Worm (Caenorhabditis elegans) whole organism, young adult: Measurements from ENCODE around the gene gfi-1.

Experiments used
- C06A6.2 ChIP-seq: fragments of 200-800 bp; sonication (Bioruptor generic); conservative IDR thresholded peaks from 2 replicates; pipeline ENCODE4 v1.3.6; 2022; ENCODE audit warnings: missing genetic modification characterization, missing compliant biosample characterization
- F10E7.11 ChIP-seq: sonication (generic microtip); optimal IDR thresholded peaks from 2 replicates; lab custom pipeline; 2017; ENCODE audit warnings: mild to moderate bottlenecking, missing genetic modification characterization, moderate library complexity, missing compliant biosample characterization
- F22D6.2 ChIP-seq: sonication (generic microtip); optimal IDR thresholded peaks from 2 replicates; lab custom pipeline; 2016; ENCODE audit warnings: mild to moderate bottlenecking, missing genetic modification characterization, missing compliant biosample characterization
- F33H1.4 ChIP-seq: fragments of 200-800 bp; sonication (Bioruptor generic); IDR thresholded peaks from 2 replicates; pipeline ENCODE4 v1.3.6; 2022; ENCODE audit warnings: missing genetic modification reagents, missing genetic modification characterization, missing compliant biosample characterization
- F37B4.10 ChIP-seq: fragments of 200-800 bp; sonication (Bioruptor generic); IDR thresholded peaks from 2 replicates; pipeline ENCODE4 v1.3.6; 2022; ENCODE audit warnings: missing genetic modification characterization, missing compliant biosample characterization
- F39B2.1 ChIP-seq: fragments of 200-800 bp; sonication (Bioruptor generic); IDR thresholded peaks from 2 replicates; pipeline ENCODE4 v1.3.6; 2022; ENCODE audit warnings: missing genetic modification reagents, missing genetic modification characterization, missing compliant biosample characterization
- F55B11.4 ChIP-seq: sonication (generic microtip); optimal IDR thresholded peaks from 2 replicates; lab custom pipeline; 2016; ENCODE audit warnings: missing compliant biosample characterization, missing genetic modification characterization, borderline replicate concordance; ENCODE audit not compliant: insufficient read depth
- F57A8.1 ChIP-seq: fragments of 200-800 bp; sonication (Bioruptor generic); optimal IDR thresholded peaks from 2 replicates; lab custom pipeline; 2018; ENCODE audit warnings: mild to moderate bottlenecking, missing genetic modification characterization, moderate library complexity, missing compliant biosample characterization
- F57C9.4 ChIP-seq: sonication (generic microtip); optimal IDR thresholded peaks from 2 replicates; lab custom pipeline; 2017; ENCODE audit warnings: mild to moderate bottlenecking, missing genetic modification characterization, missing compliant biosample characterization
- K12H6.12 ChIP-seq: fragments of 200-800 bp; sonication (Bioruptor generic); optimal IDR thresholded peaks from 2 replicates; lab custom pipeline; 2018; ENCODE audit warnings: mild to moderate bottlenecking, missing genetic modification characterization, missing compliant biosample characterization
- T26A5.8 ChIP-seq: sonication (generic microtip); optimal IDR thresholded peaks from 2 replicates; lab custom pipeline; 2016; ENCODE audit warnings: missing genetic modification characterization, missing compliant biosample characterization
- Y53G8AR.9 ChIP-seq: fragments of 200-800 bp; sonication (Bioruptor generic); conservative IDR thresholded peaks from 2 replicates; pipeline ENCODE4 v1.3.6; 2022; ENCODE audit warnings: missing genetic modification reagents, missing genetic modification characterization, missing compliant biosample characterization
- Y67H2A.10 ChIP-seq: fragments of 200-800 bp; sonication (Bioruptor generic); conservative IDR thresholded peaks from 2 replicates; pipeline ENCODE4 v1.3.6; 2022; ENCODE audit warnings: missing genetic modification reagents, missing genetic modification characterization, missing compliant biosample characterization
- Y95B8A.8 ChIP-seq: fragments of 200-800 bp; sonication (Bioruptor generic); IDR thresholded peaks from 2 replicates; pipeline ENCODE4 v1.3.6; 2022; ENCODE audit warnings: missing genetic modification reagents, missing genetic modification characterization, missing compliant biosample characterization
- ZK185.1 ChIP-seq: sonication (generic microtip); optimal IDR thresholded peaks from 2 replicates; lab custom pipeline; 2016; ENCODE audit warnings: mild to moderate bottlenecking, missing genetic modification characterization, missing compliant biosample characterization; ENCODE audit not compliant: poor library complexity, severe bottlenecking
- attf-3 ChIP-seq: fragments of 200-800 bp; sonication (Bioruptor generic); conservative IDR thresholded peaks from 2 replicates; pipeline ENCODE4 v1.3.6; 2022; ENCODE audit warnings: missing genetic modification reagents, missing genetic modification characterization, missing compliant biosample characterization
- attf-5 ChIP-seq: fragments of 200-800 bp; sonication (Bioruptor generic); optimal IDR thresholded peaks from 2 replicates; lab custom pipeline; 2018; ENCODE audit warnings: mild to moderate bottlenecking, missing genetic modification characterization, missing compliant biosample characterization
- attf-6 ChIP-seq: fragments of 200-800 bp; sonication (Bioruptor generic); IDR thresholded peaks from 2 replicates; pipeline ENCODE4 v1.3.6; 2022; ENCODE audit warnings: missing genetic modification reagents, missing genetic modification characterization, missing compliant biosample characterization
- bed-1 ChIP-seq: fragments of 200-800 bp; sonication (Bioruptor generic); IDR thresholded peaks from 2 replicates; pipeline ENCODE4 v1.3.6; 2022; ENCODE audit warnings: missing genetic modification reagents, missing genetic modification characterization, missing compliant biosample characterization
- cebp-1 ChIP-seq, 2 experiments: fragments of 200-800 bp in 1 of 2; sonication (Bioruptor generic) in 1 of 2; sonication (generic microtip) in 1 of 2; IDR thresholded peaks in 1 of 2; optimal IDR thresholded peaks in 1 of 2; 2 replicates each; pipeline versions ENCODE4 v1.3.6 to Lab custom; 2017 to 2022; ENCODE audit warnings: missing compliant biosample characterization in 2 of 2, missing genetic modification characterization in 2 of 2, mild to moderate bottlenecking in 1 of 2, missing genetic modification reagents in 1 of 2, moderate library complexity in 1 of 2
- ceh-27 ChIP-seq: fragments of 200-800 bp; sonication (Bioruptor generic); optimal IDR thresholded peaks from 2 replicates; lab custom pipeline; 2018; ENCODE audit warnings: mild to moderate bottlenecking, missing genetic modification characterization, moderate library complexity, missing compliant biosample characterization
- ceh-58 ChIP-seq: fragments of 200-800 bp; sonication (Bioruptor generic); IDR thresholded peaks from 2 replicates; pipeline ENCODE4 v1.3.6; 2022; ENCODE audit warnings: missing genetic modification characterization, missing compliant biosample characterization
- ceh-91 ChIP-seq: fragments of 200-800 bp; sonication (Bioruptor generic); IDR thresholded peaks from 2 replicates; pipeline ENCODE4 v1.3.6; 2022; ENCODE audit warnings: missing genetic modification reagents, missing genetic modification characterization, missing compliant biosample characterization
- dox-1 ChIP-seq: fragments of 200-800 bp; sonication (Bioruptor generic); IDR thresholded peaks from 2 replicates; pipeline ENCODE4 v1.3.6; 2022; ENCODE audit warnings: missing genetic modification reagents, missing genetic modification characterization, missing compliant biosample characterization
- egl-18 ChIP-seq: fragments of 200-800 bp; sonication (Bioruptor generic); IDR thresholded peaks from 2 replicates; pipeline ENCODE4 v1.3.6; 2022; ENCODE audit warnings: missing genetic modification reagents, missing genetic modification characterization, missing compliant biosample characterization
- egrh-3 ChIP-seq: fragments of 200-800 bp; sonication (Bioruptor generic); IDR thresholded peaks from 2 replicates; pipeline ENCODE4 v1.3.6; 2022; ENCODE audit warnings: missing genetic modification reagents, missing genetic modification characterization, missing compliant biosample characterization
- hrde-1 ChIP-seq: sonication (generic microtip); optimal IDR thresholded peaks from 2 replicates; lab custom pipeline; 2016; ENCODE audit warnings: missing genetic modification characterization, mild to moderate bottlenecking, missing compliant biosample characterization, moderate library complexity, missing genotype, missing genetic modification reagents, borderline replicate concordance
- hsf-1 ChIP-seq: fragments of 200-800 bp; sonication (Bioruptor generic); IDR thresholded peaks from 2 replicates; pipeline ENCODE4 v1.3.6; 2022; ENCODE audit warnings: missing genetic modification reagents, missing genetic modification characterization, missing compliant biosample characterization
- lag-1 ChIP-seq: fragments of 200-800 bp; sonication (Bioruptor generic); IDR thresholded peaks from 2 replicates; pipeline ENCODE4 v1.3.6; 2022; ENCODE audit warnings: missing genetic modification reagents, missing genetic modification characterization, missing compliant biosample characterization
- let-526 ChIP-seq: fragments of 200-800 bp; sonication (Bioruptor generic); IDR thresholded peaks from 2 replicates; pipeline ENCODE4 v1.3.6; 2022; ENCODE audit warnings: missing genetic modification reagents, missing genetic modification characterization, missing compliant biosample characterization
- lin-40 ChIP-seq: sonication (generic microtip); optimal IDR thresholded peaks from 2 replicates; lab custom pipeline; 2016; ENCODE audit warnings: missing genetic modification characterization, mild to moderate bottlenecking, missing compliant biosample characterization, missing genotype, missing genetic modification reagents
- madf-3 ChIP-seq: fragments of 200-800 bp; sonication (Bioruptor generic); IDR thresholded peaks from 2 replicates; pipeline ENCODE4 v1.3.6; 2022; ENCODE audit warnings: missing genetic modification reagents, missing genetic modification characterization, missing compliant biosample characterization
- madf-6 ChIP-seq: fragments of 200-800 bp; sonication (Bioruptor generic); IDR thresholded peaks from 2 replicates; pipeline ENCODE4 v1.3.6; 2022; ENCODE audit warnings: missing genetic modification reagents, missing genetic modification characterization, missing compliant biosample characterization
- madf-8 ChIP-seq: fragments of 200-800 bp; sonication (Bioruptor generic); conservative IDR thresholded peaks from 2 replicates; pipeline ENCODE4 v1.3.6; 2022; ENCODE audit warnings: missing genetic modification reagents, missing genetic modification characterization, missing compliant biosample characterization
- mes-4 ChIP-seq: sonication (generic microtip); optimal IDR thresholded peaks from 2 replicates; lab custom pipeline; 2016; ENCODE audit warnings: missing genotype, missing genetic modification characterization, missing compliant biosample characterization
- nfyb-1 ChIP-seq: fragments of 200-800 bp; sonication (Bioruptor generic); IDR thresholded peaks from 2 replicates; pipeline ENCODE4 v1.3.6; 2022; ENCODE audit warnings: missing genetic modification reagents, missing genetic modification characterization, missing compliant biosample characterization
- nhr-27 ChIP-seq: fragments of 200-800 bp; sonication (Bioruptor generic); optimal IDR thresholded peaks from 2 replicates; lab custom pipeline; 2018; ENCODE audit warnings: mild to moderate bottlenecking, missing genetic modification characterization, moderate library complexity, missing compliant biosample characterization
- rcor-1 ChIP-seq: fragments of 200-800 bp; sonication (Bioruptor generic); IDR thresholded peaks from 2 replicates; pipeline ENCODE4 v1.3.6; 2022; ENCODE audit warnings: missing genetic modification reagents, missing genetic modification characterization, missing compliant biosample characterization
- sea-2 ChIP-seq: fragments of 200-800 bp; sonication (Bioruptor generic); IDR thresholded peaks from 2 replicates; pipeline ENCODE4 v1.3.6; 2022; ENCODE audit warnings: missing genetic modification characterization, missing compliant biosample characterization
- snpc-3.4 ChIP-seq: sonication (generic microtip); optimal IDR thresholded peaks from 2 replicates; lab custom pipeline; 2017; ENCODE audit warnings: missing genetic modification characterization, mild to moderate bottlenecking, missing compliant biosample characterization, antibody characterized with exemption, moderate library complexity, missing genotype, missing genetic modification reagents
- tbx-9 ChIP-seq: sonication (generic microtip); optimal IDR thresholded peaks from 2 replicates; lab custom pipeline; 2016; ENCODE audit warnings: borderline replicate concordance, missing genetic modification characterization, inconsistent platforms, missing compliant biosample characterization
- tlf-1 ChIP-seq: fragments of 200-800 bp; sonication (Bioruptor generic); optimal IDR thresholded peaks from 2 replicates; lab custom pipeline; 2018; ENCODE audit warnings: mild to moderate bottlenecking, missing genetic modification characterization, missing compliant biosample characterization
- unc-130 ChIP-seq: sonication (generic microtip); optimal IDR thresholded peaks from 2 replicates; lab custom pipeline; 2016; ENCODE audit warnings: missing genetic modification reagents, missing genetic modification characterization, missing compliant biosample characterization
- xnd-1 ChIP-seq: sonication (generic microtip); optimal IDR thresholded peaks from 2 replicates; lab custom pipeline; 2016; ENCODE audit warnings: missing genotype, missing genetic modification reagents, missing genetic modification characterization, missing compliant biosample characterization
- zfh-2 ChIP-seq: fragments of 200-800 bp; sonication (Bioruptor generic); conservative IDR thresholded peaks from 2 replicates; pipeline ENCODE4 v1.3.6; 2022; ENCODE audit warnings: missing genetic modification reagents, missing genetic modification characterization, missing compliant biosample characterization
- ztf-28 ChIP-seq: fragments of 200-800 bp; sonication (Bioruptor generic); IDR thresholded peaks from 2 replicates; pipeline ENCODE4 v1.3.6; 2022; ENCODE audit warnings: missing genetic modification reagents, missing genetic modification characterization, missing compliant biosample characterization
- ztf-6 ChIP-seq: fragments of 200-800 bp; sonication (Bioruptor generic); IDR thresholded peaks from 2 replicates; pipeline ENCODE4 v1.3.6; 2022; ENCODE audit warnings: missing genetic modification reagents, missing genetic modification characterization, missing compliant biosample characterization

The gfi-1 gene

DNA sequence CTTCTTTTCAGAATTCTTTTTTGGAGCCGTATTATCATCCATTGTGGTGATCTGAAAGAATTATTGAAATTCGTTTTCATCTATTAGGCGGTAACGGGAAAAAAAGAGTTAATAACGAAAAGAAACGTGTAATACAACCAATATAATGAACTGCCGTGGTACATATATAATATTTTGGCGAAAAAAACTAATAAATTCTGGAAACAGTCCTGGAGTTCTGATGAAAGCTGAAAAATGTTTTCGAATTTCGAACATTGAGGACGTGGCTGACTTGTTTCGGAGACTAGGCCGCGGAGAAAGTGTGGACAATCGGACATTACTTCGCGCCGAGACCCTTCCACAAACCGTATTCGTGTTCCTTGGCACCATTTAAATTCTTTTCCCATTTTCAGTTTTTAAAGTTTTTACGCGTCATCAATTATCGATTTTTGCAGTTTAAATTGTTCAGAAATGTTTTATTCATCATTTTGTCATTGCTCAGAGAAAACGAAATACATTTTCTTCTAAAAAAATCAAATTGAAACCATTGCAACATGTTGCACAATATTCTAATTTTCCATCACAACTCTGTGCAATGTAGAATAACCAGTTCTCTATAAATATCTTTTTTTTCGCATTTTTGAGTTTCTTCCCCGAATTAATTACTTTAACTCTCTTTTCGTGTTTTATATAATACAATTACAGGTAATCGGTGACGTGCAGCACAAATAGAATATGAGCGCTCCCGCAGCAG lies 33.9 kb upstream of the gfi-1 start, which contains the start of the genes gad-1 and erfa-1:
Gene gad-1, minus strand, starts transcription at position 51 of the 733 bp plus-strand sequence.
Gene erfa-1, plus strand, starts transcription at position 683 of the 733 bp plus-strand sequence.
- no peak for TF ChIP-seq xnd-1 (tag; lab: Kevin White, UChicago)
- TF ChIP-seq ceh-91 (GFP tag; lab: Robert Waterston, UW) = peak; percentile 51
- TF ChIP-seq nhr-27 = no peak
- no peak for TF ChIP-seq attf-6 (GFP tag; lab: Robert Waterston, UW)
- no peak for TF ChIP-seq cebp-1 (GFP tag; IDR thresholded peaks at IDR 0.05; lab: Robert Waterston, UW)
- TF ChIP-seq cebp-1 (tag; optimal IDR thresholded peaks at IDR 0.05; lab: Kevin White, UChicago) = peak; percentile 26
- no peak for TF ChIP-seq madf-3 (GFP tag; lab: Robert Waterston, UW)
- TF ChIP-seq zfh-2 = no peak
- no peak for TF ChIP-seq F39B2.1 (GFP tag; lab: Robert Waterston, UW)
- peak; percentile 69 for TF ChIP-seq dox-1 (GFP tag; lab: Robert Waterston, UW)
- TF ChIP-seq attf-3 (GFP tag; lab: Robert Waterston, UW) = no peak
- TF ChIP-seq let-526 (GFP tag; lab: Robert Waterston, UW) = no peak
- TF ChIP-seq F10E7.11 (tag; lab: Kevin White, UChicago) = no peak
- peak; percentile 50 for TF ChIP-seq ZK185.1 (tag; lab: Kevin White, UChicago)
- no peak for TF ChIP-seq C06A6.2
- no peak for TF ChIP-seq F22D6.2 (tag; lab: Kevin White, UChicago)
- no peak for TF ChIP-seq tbx-9 (tag; lab: Kevin White, UChicago)
- peak; percentile 53 for TF ChIP-seq madf-8 (GFP tag; lab: Robert Waterston, UW)
- peak; percentile 61 for TF ChIP-seq ceh-27 (GFP tag; lab: Kevin White, UChicago)
- no peak for TF ChIP-seq unc-130
- TF ChIP-seq madf-6 (GFP tag; lab: Robert Waterston, UW) = peak; percentile 69
- TF ChIP-seq K12H6.12 (tag; lab: Kevin White, UChicago) = peak; percentile 3
- no peak for TF ChIP-seq T26A5.8 (tag; lab: Kevin White, UChicago)
- TF ChIP-seq snpc-3.4 (tag; lab: Kevin White, UChicago) = no peak
- no peak for TF ChIP-seq ztf-6
- TF ChIP-seq lin-40 (tag; lab: Kevin White, UChicago) = no peak
- TF ChIP-seq egrh-3 (GFP tag; lab: Robert Waterston, UW) = no peak
- peak; percentile 78 for TF ChIP-seq F33H1.4 (GFP tag; lab: Robert Waterston, UW)
- no peak for TF ChIP-seq F57C9.4 (tag; lab: Kevin White, UChicago)
- TF ChIP-seq attf-5 (GFP tag; lab: Kevin White, UChicago) = peak; percentile 47
- no peak for TF ChIP-seq bed-1 (GFP tag; lab: Robert Waterston, UW)
- no peak for TF ChIP-seq tlf-1
- no peak for TF ChIP-seq sea-2 (GFP tag; lab: Robert Waterston, UW)
- TF ChIP-seq Y95B8A.8 (GFP tag; lab: Robert Waterston, UW) = no peak
- no peak for TF ChIP-seq F57A8.1 (GFP tag; lab: Kevin White, UChicago)
- TF ChIP-seq egl-18 (GFP tag; lab: Robert Waterston, UW) = no peak
- no peak for TF ChIP-seq hrde-1 (tag; lab: Kevin White, UChicago)
- no peak for TF ChIP-seq ztf-28 (GFP tag; lab: Robert Waterston, UW)
- no peak for TF ChIP-seq hsf-1
- TF ChIP-seq Y67H2A.10 (GFP tag; lab: Robert Waterston, UW) = no peak
- peak; percentile 68 for TF ChIP-seq rcor-1 (GFP tag; lab: Robert Waterston, UW)
- TF ChIP-seq mes-4 (tag; lab: Kevin White, UChicago) = no peak
- TF ChIP-seq nfyb-1 = no peak
- TF ChIP-seq F37B4.10 = no peak
- TF ChIP-seq lag-1 (GFP tag; lab: Robert Waterston, UW) = no peak
- no peak for TF ChIP-seq Y53G8AR.9 (GFP tag; lab: Robert Waterston, UW)
- TF ChIP-seq F55B11.4 (tag; lab: Kevin White, UChicago) = no peak
- TF ChIP-seq ceh-58 (GFP tag; lab: Robert Waterston, UW) = no peak
